Fruit fly (Drosophila melanogaster): ENCODE data around the gene Dad.

The Dad gene

dm6 chr3R:17056183-17056904 is 2.5 kb downstream of the Dad start (continued):
- TF ChIP-seq prd (optimal IDR thresholded peaks at IDR 0.05) (no peak), prd (GFP tag; IDR thresholded peaks at IDR 0.05) (no peak), dysf (GFP tag; IDR thresholded peaks at IDR 0.05) (no peak; the same call in 2 of the 3 replicates), mld (GFP tag; IDR thresholded peaks at IDR 0.05; ENCODE audit: partially characterized antibody) (peak; percentile 57; the same call in 1 of the 3 replicates), Vsx1 (GFP tag; optimal IDR thresholded peaks at IDR 0.05) (no peak), ssp (GFP tag; IDR thresholded peaks at IDR 0.05) (no peak), Elba2 (GFP tag; optimal IDR thresholded peaks at IDR 0.05) (no peak), CG15269 (tag; optimal IDR thresholded peaks at IDR 0.05) (peak; percentile 5), dmrt99B (tag; optimal IDR thresholded peaks at IDR 0.05) (peak; percentile 15), toy (GFP tag; IDR thresholded peaks at IDR 0.05) (no peak), MBD-R2 (GFP tag; IDR thresholded peaks at IDR 0.05) (peak; percentile 22; the same call in 1 of the 2 replicates), gt (GFP tag; IDR thresholded peaks at IDR 0.05) (peak; percentile 36; the same call in 1 of the 2 replicates), CG32772 (GFP tag; IDR thresholded peaks at IDR 0.05) (no peak; the same call in 1 of the 2 replicates), CG9609 (GFP tag; optimal IDR thresholded peaks at IDR 0.05) (no peak), sim (GFP tag; IDR thresholded peaks at IDR 0.05) (no peak), maf-S (GFP tag; optimal IDR thresholded peaks at IDR 0.05) (no peak), bcd (GFP tag; optimal IDR thresholded peaks at IDR 0.05) (no peak), ERR (GFP tag; optimal IDR thresholded peaks at IDR 0.05) (peak; percentile 45), pum (GFP tag; optimal IDR thresholded peaks at IDR 0.05) (peak; percentile 11), CG10462 (GFP tag; optimal IDR thresholded peaks at IDR 0.05) (no peak), CG4854 (GFP tag; optimal IDR thresholded peaks at IDR 0.05) (no peak), CG2678 (tag; optimal IDR thresholded peaks at IDR 0.05) (peak; percentile 9), Kr (GFP tag; optimal IDR thresholded peaks at IDR 0.05) (peak; percentile 34), CG10543 (GFP tag; optimal IDR thresholded peaks at IDR 0.05) (peak; percentile 98), org-1 (GFP tag; optimal IDR thresholded peaks at IDR 0.05) (peak; percentile 25), CG15011 (GFP tag; optimal IDR thresholded peaks at IDR 0.05) (no peak), chif (GFP tag; optimal IDR thresholded peaks at IDR 0.05) (no peak), CkIIα-i1 (GFP tag; IDR thresholded peaks at IDR 0.05) (no peak), CG33557 (GFP tag; optimal IDR thresholded peaks at IDR 0.05) (no peak), Gsc (GFP tag; IDR thresholded peaks at IDR 0.05) (no peak), CG13775 (GFP tag; optimal IDR thresholded peaks at IDR 0.05) (no peak), Ravus (GFP tag; IDR thresholded peaks at IDR 0.05) (no peak), BEAF-32 (GFP tag; optimal IDR thresholded peaks at IDR 0.05) (no peak), otp (GFP tag; IDR thresholded peaks at IDR 0.05) (peak; percentile 74), CG3847 (GFP tag; IDR thresholded peaks at IDR 0.05) (0 out of 2 replicates have a peak, but pooled peaks have one; percentile 34), CG9727 (GFP tag; optimal IDR thresholded peaks at IDR 0.05) (peak; percentile 24), gsb (GFP tag; IDR thresholded peaks at IDR 0.05) (no peak), ci (GFP tag; IDR thresholded peaks at IDR 0.05) (peak; percentile 69), CG7357 (GFP tag; IDR thresholded peaks at IDR 0.05) (no peak), CG8478 (optimal IDR thresholded peaks at IDR 0.05) (peak; percentile 93), Sox100B (GFP tag; optimal IDR thresholded peaks at IDR 0.05) (no peak), CG7839 (tag; optimal IDR thresholded peaks at IDR 0.05) (no peak), CG10147 (GFP tag; optimal IDR thresholded peaks at IDR 0.05) (peak; percentile 29), CG9932 (GFP tag; IDR thresholded peaks at IDR 0.05) (peak; percentile 45; the same call in 1 of the 2 replicates), CG31365 (tag; optimal IDR thresholded peaks at IDR 0.05) (no peak), Aef1 (GFP tag; IDR thresholded peaks at IDR 0.05) (peak; percentile 76), klu (GFP tag; IDR thresholded peaks at IDR 0.05) (no peak), pho (GFP tag; optimal IDR thresholded peaks at IDR 0.05) (no peak), pan (optimal IDR thresholded peaks at IDR 0.05) (no peak), pan (GFP tag; optimal IDR thresholded peaks at IDR 0.05 in 1 of 2, IDR thresholded peaks at IDR 0.05 in 1 of 2) (peak in 1 of 2 experiments; percentile 6), Dref (GFP tag; IDR thresholded peaks at IDR 0.05) (no peak)

All from whole organism, embryonic.